Fruit fly (Drosophila melanogaster) S2 (cell line): ENCODE data around the gene CG8891.

ENCODE experiments used
- CG8478 ChIP-seq: fragments of >200 bp; optimal IDR thresholded peaks from 2 replicates; lab custom pipeline; 2018
- CTCF ChIP-seq, 2 experiments: fragments of >200 bp; optimal IDR thresholded peaks; 2 replicates each; lab custom pipeline; 2018

dm6 chr2L:4971329-4971798 is 7.8 kb downstream of the CG8891 start, which contains the start of gene CG14043:
- TF ChIP-seq CTCF (optimal IDR thresholded peaks at IDR 0.05; lab: Kevin White, UChicago) (peak in 1 of 2 experiments; percentile 16), CG8478 (no peak)
